Fruit fly (Drosophila melanogaster) whole organism, prepupa: ENCODE data around the gene CG4483.

Source experiments
- CG1621 ChIP-seq: fragments of 200-800 bp; sonication (Bioruptor generic); optimal IDR thresholded peaks from 3 replicates; lab custom pipeline; 2018; ENCODE audit warnings: missing biosample characterization, mild to moderate bottlenecking, missing genetic modification characterization
- CG4318 ChIP-seq: fragments of 200-800 bp; sonication (Bioruptor generic); optimal IDR thresholded peaks from 3 replicates; lab custom pipeline; 2017; ENCODE audit warnings: missing biosample characterization, mild to moderate bottlenecking, missing genetic modification characterization
- CG8319 ChIP-seq: fragments of 200-800 bp; sonication (Bioruptor generic); optimal IDR thresholded peaks from 3 replicates; lab custom pipeline; 2016; ENCODE audit warnings: missing biosample characterization, missing genetic modification characterization
- Met ChIP-seq: fragments of 200-800 bp; sonication (Bioruptor generic); optimal IDR thresholded peaks from 3 replicates; lab custom pipeline; 2016; ENCODE audit warnings: missing biosample characterization, missing genetic modification characterization
- lz ChIP-seq: fragments of 200-800 bp; sonication (Bioruptor generic); optimal IDR thresholded peaks from 3 replicates; lab custom pipeline; 2016; ENCODE audit warnings: missing biosample characterization, missing genetic modification characterization
- pdm3 ChIP-seq: fragments of 200-800 bp; sonication (Bioruptor generic); optimal IDR thresholded peaks from 3 replicates; lab custom pipeline; 2016; ENCODE audit warnings: missing biosample characterization, missing genetic modification characterization
- topi ChIP-seq: fragments of 200-800 bp; sonication (Bioruptor generic); optimal IDR thresholded peaks from 3 replicates; lab custom pipeline; 2016; ENCODE audit warnings: missing biosample characterization, missing genetic modification characterization

- TF ChIP-seq topi (GFP tag; lab: Kevin White, UChicago) (no peak), lz (GFP tag; lab: Kevin White, UChicago) (no peak), CG8319 (GFP tag; lab: Kevin White, UChicago) (no peak), CG1621 (tag; lab: Kevin White, UChicago) (no peak), CG4318 (GFP tag; lab: Kevin White, UChicago) (no peak), Met (GFP tag; lab: Kevin White, UChicago) (no peak), pdm3 (no peak)
Observed at dm6 chr3L:9283743-9284142, 47.3 kb upstream of the CG4483 start.
